Fruit fly (Drosophila melanogaster) whole organism, prepupa: ENCODE data around the gene Ugt37A3.

Source experiments
- Blimp-1 ChIP-seq: fragments of 200-800 bp; sonication (Bioruptor generic); optimal IDR thresholded peaks from 3 replicates; lab custom pipeline; 2017; ENCODE audit warnings: missing biosample characterization, missing genetic modification characterization, mild to moderate bottlenecking, moderate library complexity, missing genetic modification reagents
- CG10669 ChIP-seq: fragments of 200-800 bp; sonication (Bioruptor generic); optimal IDR thresholded peaks from 3 replicates; lab custom pipeline; 2018; ENCODE audit warnings: missing biosample characterization, mild to moderate bottlenecking, missing genetic modification characterization, moderate library complexity
- CG11762 ChIP-seq: fragments of 200-800 bp; sonication (Bioruptor generic); optimal IDR thresholded peaks from 3 replicates; lab custom pipeline; 2016; ENCODE audit warnings: missing biosample characterization, missing genetic modification characterization; ENCODE audit not compliant: insufficient read depth
- CG11902 ChIP-seq: fragments of 200-800 bp; sonication (Bioruptor generic); optimal IDR thresholded peaks from 3 replicates; lab custom pipeline; 2016; ENCODE audit warnings: missing biosample characterization, missing genetic modification characterization
- CG15336 ChIP-seq: fragments of 200-800 bp; sonication (Bioruptor generic); IDR thresholded peaks from 2 replicates; pipeline ENCODE4 v1.3.6; 2022; ENCODE audit warnings: missing biosample characterization, missing genetic modification characterization
- CG16779 ChIP-seq: fragments of 200-800 bp; sonication (Bioruptor generic); optimal IDR thresholded peaks from 3 replicates; lab custom pipeline; 2017; ENCODE audit warnings: missing biosample characterization, mild to moderate bottlenecking, missing genetic modification characterization
- CG3032 ChIP-seq: fragments of 200-800 bp; optimal IDR thresholded peaks from 2 replicates; lab custom pipeline; 2019; ENCODE audit warnings: missing biosample characterization, mild to moderate bottlenecking, missing genetic modification characterization, moderate library complexity
- CG32006 ChIP-seq: fragments of 200-800 bp; sonication (Bioruptor generic); optimal IDR thresholded peaks from 3 replicates; lab custom pipeline; 2017; ENCODE audit warnings: missing biosample characterization, mild to moderate bottlenecking, missing genetic modification characterization
- CG34406 ChIP-seq: fragments of 200-800 bp; sonication (Bioruptor generic); optimal IDR thresholded peaks from 3 replicates; lab custom pipeline; 2016; ENCODE audit warnings: missing biosample characterization, missing genetic modification characterization
- CG3919 ChIP-seq: fragments of 200-800 bp; sonication (Bioruptor generic); optimal IDR thresholded peaks from 3 replicates; lab custom pipeline; 2016; ENCODE audit warnings: missing biosample characterization, missing genetic modification characterization
- CG4318 ChIP-seq: fragments of 200-800 bp; sonication (Bioruptor generic); optimal IDR thresholded peaks from 3 replicates; lab custom pipeline; 2017; ENCODE audit warnings: missing biosample characterization, mild to moderate bottlenecking, missing genetic modification characterization
- CG6163 ChIP-seq: fragments of 200-800 bp; sonication (Bioruptor generic); IDR thresholded peaks from 3 replicates; pipeline ENCODE4 v1.3.6; 2022; ENCODE audit warnings: missing biosample characterization, missing genetic modification characterization
- CG6276 ChIP-seq: fragments of 200-800 bp; sonication (Bioruptor generic); optimal IDR thresholded peaks from 2 replicates; lab custom pipeline; 2017; ENCODE audit warnings: missing biosample characterization, mild to moderate bottlenecking, missing genetic modification characterization
- CG6808 ChIP-seq: fragments of 200-800 bp; sonication (Bioruptor generic); optimal IDR thresholded peaks from 3 replicates; lab custom pipeline; 2017; ENCODE audit warnings: missing biosample characterization, missing genetic modification characterization, mild to moderate bottlenecking, moderate library complexity, missing genetic modification reagents
- CG8319 ChIP-seq: fragments of 200-800 bp; sonication (Bioruptor generic); optimal IDR thresholded peaks from 3 replicates; lab custom pipeline; 2016; ENCODE audit warnings: missing biosample characterization, missing genetic modification characterization
- CG8632 ChIP-seq: fragments of 200-800 bp; sonication (Bioruptor generic); optimal IDR thresholded peaks from 3 replicates; lab custom pipeline; 2016; ENCODE audit warnings: missing biosample characterization, missing genetic modification characterization
- Eip75B ChIP-seq: fragments of 200-800 bp; sonication (Bioruptor generic); optimal IDR thresholded peaks from 3 replicates; lab custom pipeline; 2016; ENCODE audit warnings: missing biosample characterization, missing genetic modification characterization
- Eip78C ChIP-seq: fragments of 200-800 bp; sonication (Bioruptor generic); peaks from one replicate; lab custom pipeline; 2016; ENCODE audit warnings: missing biosample characterization, missing genetic modification characterization
- Ets96B ChIP-seq: fragments of 200-800 bp; optimal IDR thresholded peaks from 2 replicates; lab custom pipeline; 2019; ENCODE audit warnings: missing biosample characterization, mild to moderate bottlenecking, missing genetic modification characterization, moderate library complexity
- Gug ChIP-seq: fragments of 200-800 bp; sonication (Bioruptor generic); IDR thresholded peaks from 2 replicates; pipeline ENCODE4 v1.3.6; 2022; ENCODE audit warnings: missing biosample characterization, missing genetic modification characterization
- Hr39 ChIP-seq: fragments of 200-800 bp; sonication (Bioruptor generic); optimal IDR thresholded peaks from 2 replicates; lab custom pipeline; 2016; ENCODE audit warnings: missing biosample characterization, missing genetic modification characterization
- Met ChIP-seq: fragments of 200-800 bp; sonication (Bioruptor generic); optimal IDR thresholded peaks from 3 replicates; lab custom pipeline; 2016; ENCODE audit warnings: missing biosample characterization, missing genetic modification characterization
- Smox ChIP-seq: fragments of 200-800 bp; sonication (Bioruptor generic); optimal IDR thresholded peaks from 3 replicates; lab custom pipeline; 2016; ENCODE audit warnings: missing biosample characterization, missing genetic modification characterization
- Sox102F ChIP-seq: fragments of 200-800 bp; sonication (Bioruptor generic); optimal IDR thresholded peaks from 2 replicates; lab custom pipeline; 2016; ENCODE audit warnings: missing biosample characterization, mild to moderate bottlenecking, missing genetic modification characterization
- Sox14 ChIP-seq: fragments of 200-800 bp; sonication (Bioruptor generic); optimal IDR thresholded peaks from 3 replicates; lab custom pipeline; 2016; ENCODE audit warnings: missing biosample characterization, missing genetic modification characterization
- achi ChIP-seq: fragments of 200-800 bp; sonication (Bioruptor generic); optimal IDR thresholded peaks from 3 replicates; lab custom pipeline; 2016; ENCODE audit warnings: missing biosample characterization, missing genetic modification characterization
- dsx ChIP-seq: fragments of 200-800 bp; optimal IDR thresholded peaks from 3 replicates; lab custom pipeline; 2019; ENCODE audit warnings: missing biosample characterization, mild to moderate bottlenecking, missing genetic modification characterization, moderate library complexity; ENCODE audit not compliant: poor library complexity, severe bottlenecking
- eg ChIP-seq: fragments of 200-800 bp; sonication (Bioruptor generic); IDR thresholded peaks from 3 replicates; pipeline ENCODE4 v1.3.6; 2022; ENCODE audit warnings: missing biosample characterization, missing genetic modification characterization
- esn ChIP-seq: fragments of 200-800 bp; sonication (Bioruptor generic); optimal IDR thresholded peaks from 2 replicates; lab custom pipeline; 2016; ENCODE audit warnings: missing biosample characterization, mild to moderate bottlenecking, missing genetic modification characterization, moderate library complexity
- fd59A ChIP-seq: fragments of 200-800 bp; sonication (Bioruptor generic); optimal IDR thresholded peaks from 2 replicates; lab custom pipeline; 2017; ENCODE audit warnings: missing biosample characterization, mild to moderate bottlenecking, missing genetic modification characterization, missing genetic modification reagents
- fkh ChIP-seq: fragments of 200-800 bp; sonication (Bioruptor generic); optimal IDR thresholded peaks from 3 replicates; lab custom pipeline; 2017; ENCODE audit warnings: missing biosample characterization, mild to moderate bottlenecking, missing genetic modification characterization, moderate library complexity
- lz ChIP-seq: fragments of 200-800 bp; sonication (Bioruptor generic); optimal IDR thresholded peaks from 3 replicates; lab custom pipeline; 2016; ENCODE audit warnings: missing biosample characterization, missing genetic modification characterization
- pdm3 ChIP-seq: fragments of 200-800 bp; sonication (Bioruptor generic); optimal IDR thresholded peaks from 3 replicates; lab custom pipeline; 2016; ENCODE audit warnings: missing biosample characterization, missing genetic modification characterization
- salr ChIP-seq, 2 experiments: fragments of 200-800 bp; sonication (Bioruptor generic); optimal IDR thresholded peaks; 3 replicates each; lab custom pipeline; 2016 to 2018; ENCODE audit warnings: missing biosample characterization in 2 of 2, missing genetic modification characterization in 2 of 2, mild to moderate bottlenecking in 1 of 2
- spab ChIP-seq: fragments of 200-800 bp; sonication (Bioruptor generic); optimal IDR thresholded peaks from 2 replicates; lab custom pipeline; 2017; ENCODE audit warnings: missing biosample characterization, mild to moderate bottlenecking, missing genetic modification characterization, missing genetic modification reagents
- svp ChIP-seq: fragments of 200-800 bp; sonication (Bioruptor generic); peaks from one replicate; lab custom pipeline; 2016; ENCODE audit warnings: missing biosample characterization, missing genetic modification characterization
- topi ChIP-seq: fragments of 200-800 bp; sonication (Bioruptor generic); optimal IDR thresholded peaks from 3 replicates; lab custom pipeline; 2016; ENCODE audit warnings: missing biosample characterization, missing genetic modification characterization
- vri ChIP-seq: fragments of 200-800 bp; sonication (Bioruptor generic); optimal IDR thresholded peaks from 3 replicates; lab custom pipeline; 2016; ENCODE audit warnings: missing biosample characterization, mild to moderate bottlenecking, missing genetic modification characterization

Gene Ugt37A3

dm6 chr3R:12697022-12697421 is 46.5 kb downstream of the Ugt37A3 start, which contains the start of gene Past1:
Past1 (plus strand) TSS chr3R:12697322.
- no peak for TF ChIP-seq CG15336 (GFP tag; lab: Robert Waterston, UW)
- TF ChIP-seq svp, result peak; percentile 53
- TF ChIP-seq, all 60 proteins: peak for 1

- no peak for TF ChIP-seq fkh (GFP tag; lab: Kevin White, UChicago)
- no peak for TF ChIP-seq CG6808 (GFP tag; lab: Kevin White, UChicago)
- no peak for TF ChIP-seq Met (GFP tag; lab: Kevin White, UChicago)
- TF ChIP-seq fd59A, result no peak
- no peak for TF ChIP-seq CG8319 (GFP tag; lab: Kevin White, UChicago)
- TF ChIP-seq CG11762 (GFP tag; lab: Kevin White, UChicago), result no peak
- TF ChIP-seq Eip75B (GFP tag; lab: Kevin White, UChicago), result no peak
- TF ChIP-seq achi (GFP tag; lab: Kevin White, UChicago), result no peak
- TF ChIP-seq CG3032 (tag; lab: Kevin White, UChicago), result no peak
- TF ChIP-seq CG3919, result no peak
- TF ChIP-seq CG11902 (GFP tag; lab: Kevin White, UChicago), result no peak
- TF ChIP-seq CG16779, result no peak
- no peak for TF ChIP-seq Hr39 (GFP tag; lab: Kevin White, UChicago)
- TF ChIP-seq Blimp-1 (GFP tag; lab: Kevin White, UChicago), result no peak
- no peak for TF ChIP-seq CG6163 (GFP tag; lab: Robert Waterston, UW)
- TF ChIP-seq salr (GFP tag; optimal IDR thresholded peaks at IDR 0.05; lab: Kevin White, UChicago), result no peak
- TF ChIP-seq CG34406 (GFP tag; lab: Kevin White, UChicago), result no peak
- TF ChIP-seq spab (GFP tag; lab: Kevin White, UChicago), result no peak
- no peak for TF ChIP-seq svp
- no peak for TF ChIP-seq CG8632 (GFP tag; lab: Kevin White, UChicago)
Measured at dm6 chr3R:12694742-12695141, 48.7 kb downstream of the Ugt37A3 start, which contains the start of the genes CG14391 and NijC. CG14391 (minus strand) TSS chr3R:12694842. NijC (plus strand) TSS chr3R:12695129.

- no peak for TF ChIP-seq Eip78C (GFP tag; lab: Kevin White, UChicago)
- no peak for TF ChIP-seq CG10669 (GFP tag; lab: Kevin White, UChicago)
- no peak for TF ChIP-seq dsx
- TF ChIP-seq CG6163 (GFP tag; lab: Robert Waterston, UW), result no peak
- no peak for TF ChIP-seq CG6808 (GFP tag; lab: Kevin White, UChicago)
- no peak for TF ChIP-seq CG32006 (GFP tag; lab: Kevin White, UChicago)
- TF ChIP-seq Sox14 (GFP tag; lab: Kevin White, UChicago), result no peak
- no peak for TF ChIP-seq Sox102F (GFP tag; lab: Kevin White, UChicago)
- TF ChIP-seq eg, result no peak
- no peak for TF ChIP-seq lz
- TF ChIP-seq esn, result no peak
- no peak for TF ChIP-seq topi (GFP tag; lab: Kevin White, UChicago)
- no peak for TF ChIP-seq CG4318
- TF ChIP-seq pdm3 (GFP tag; lab: Kevin White, UChicago), result no peak
- no peak for TF ChIP-seq vri (GFP tag; lab: Kevin White, UChicago)
- no peak for TF ChIP-seq Smox (GFP tag; lab: Kevin White, UChicago)
- TF ChIP-seq CG6276, result no peak
- no peak for TF ChIP-seq CG11902 (GFP tag; lab: Kevin White, UChicago)
- TF ChIP-seq Gug, result no peak
- no peak for TF ChIP-seq Ets96B (tag; lab: Kevin White, UChicago)
Measured at dm6 chr3R:12692497-12692896, 51.0 kb downstream of the Ugt37A3 start, which contains the start of gene CG31347. CG31347 (minus strand) TSS chr3R:12692597.
